Fruit fly (Drosophila melanogaster): ENCODE measurements around the gene CG2256.

The CG2256 gene

DNA sequence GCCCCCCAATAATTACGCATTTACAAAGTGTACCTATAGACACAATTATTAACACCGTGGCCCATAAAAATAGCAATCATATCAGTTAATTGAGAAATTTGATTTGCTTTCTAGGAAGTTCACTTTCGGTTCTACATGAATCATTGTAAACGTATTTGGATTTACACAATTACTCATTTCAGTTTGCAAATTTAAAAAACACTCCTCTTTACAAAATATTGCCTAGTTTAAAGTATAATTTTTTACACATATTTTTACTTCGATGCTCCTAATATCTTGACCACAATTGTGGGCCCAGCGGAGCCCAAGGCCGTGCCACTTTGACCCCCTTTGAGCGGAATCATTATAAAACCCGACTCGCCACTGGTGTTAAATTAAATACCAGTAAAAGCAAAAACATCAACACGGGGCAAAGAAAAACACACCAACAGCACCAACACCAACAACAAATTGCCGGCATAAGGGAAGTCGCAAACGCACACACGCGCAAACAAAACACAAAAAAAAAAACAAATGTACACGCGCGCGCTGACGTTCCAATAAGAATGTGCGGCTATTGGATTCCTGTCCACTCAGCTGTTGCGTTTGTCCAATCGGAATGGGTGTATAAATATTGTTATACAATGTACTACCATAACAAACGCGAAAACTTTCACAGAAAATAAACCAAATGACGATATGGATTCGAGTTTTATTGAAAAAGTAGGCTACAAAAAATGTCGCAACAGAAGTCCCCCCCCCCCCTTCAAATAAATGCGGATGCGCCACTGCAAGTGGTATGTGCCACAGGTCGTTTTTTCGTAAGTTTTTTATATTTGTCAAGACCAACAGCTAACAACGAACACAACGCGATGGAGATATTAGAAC is 27.7 kb upstream of the CG2256 start:
- TF ChIP-seq psq (optimal IDR thresholded peaks at IDR 0.05) (no peak), h (optimal IDR thresholded peaks at IDR 0.05) (no peak), insv (optimal IDR thresholded peaks at IDR 0.05) (no peak), Myc (optimal IDR thresholded peaks at IDR 0.05) (no peak), ttk (optimal IDR thresholded peaks at IDR 0.05) (no peak), Sin3A (optimal IDR thresholded peaks at IDR 0.05) (no peak)

DNA sequence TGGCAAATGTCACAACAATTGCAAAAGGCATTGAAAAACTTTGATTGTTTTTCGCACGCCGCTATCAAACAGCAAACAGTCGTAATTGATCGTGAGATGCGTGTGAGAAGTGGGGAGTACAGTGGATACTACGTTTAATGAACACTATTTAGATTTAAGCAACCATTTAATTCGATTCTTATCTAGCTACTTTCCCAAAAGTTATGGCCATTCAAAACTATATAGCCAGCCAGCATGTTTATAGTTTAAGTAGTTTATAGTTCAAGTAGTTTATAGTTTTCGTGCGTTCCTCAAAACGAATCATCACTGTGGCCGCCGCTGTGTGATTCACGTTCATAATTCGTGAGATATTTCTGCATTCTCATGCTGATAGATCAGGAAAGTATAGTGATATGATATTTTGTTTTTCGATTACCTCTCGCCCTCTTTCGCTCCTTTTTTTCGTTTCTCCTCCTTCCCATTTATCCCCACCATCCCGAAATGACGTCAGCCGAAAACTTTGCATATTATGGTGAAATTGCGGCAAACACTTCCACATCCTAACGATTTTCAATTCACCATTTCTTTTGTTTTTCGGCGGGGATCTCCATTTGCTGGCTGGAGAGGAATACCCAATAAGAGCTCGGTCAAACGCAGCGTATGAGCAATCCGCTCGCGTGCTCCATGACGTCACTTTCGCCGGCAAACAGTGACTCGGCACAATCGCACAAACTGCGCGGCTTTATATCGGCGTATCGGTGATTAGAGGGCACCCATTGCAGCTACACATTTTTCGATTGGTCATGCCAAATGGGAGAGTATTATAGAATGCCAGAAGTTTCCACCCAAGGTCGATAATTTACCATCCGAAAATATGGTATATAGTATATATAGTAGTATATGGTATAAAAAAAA is 26.6 kb upstream of the CG2256 start:
- TF ChIP-seq Sin3A (optimal IDR thresholded peaks at IDR 0.05), result no peak
- TF ChIP-seq psq (optimal IDR thresholded peaks at IDR 0.05), result no peak
- TF ChIP-seq h (optimal IDR thresholded peaks at IDR 0.05), result no peak
- no peak for TF ChIP-seq ttk (optimal IDR thresholded peaks at IDR 0.05)
- no peak for TF ChIP-seq Myc (optimal IDR thresholded peaks at IDR 0.05)
- TF ChIP-seq insv (optimal IDR thresholded peaks at IDR 0.05), result no peak

DNA sequence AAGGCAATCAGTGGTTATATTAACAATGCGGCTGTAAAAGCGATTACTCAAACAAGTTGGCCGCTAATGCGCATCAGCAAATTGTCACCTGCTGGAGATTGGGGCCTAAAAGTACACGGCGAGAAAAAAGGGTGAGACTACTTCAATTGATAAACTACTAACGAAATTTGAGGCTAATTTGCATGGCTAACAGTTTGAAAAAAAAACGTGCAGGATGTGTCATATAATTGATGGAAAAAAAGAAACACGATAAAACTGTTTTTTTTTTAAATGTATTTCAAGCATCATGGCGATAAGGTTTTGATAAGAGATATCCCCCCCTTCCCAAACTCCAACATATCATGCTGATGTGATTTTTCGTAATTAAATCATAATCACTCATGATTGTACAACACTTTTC is 25.7 kb upstream of the CG2256 start:
- TF ChIP-seq insv (optimal IDR thresholded peaks at IDR 0.05) (no peak), psq (optimal IDR thresholded peaks at IDR 0.05) (no peak), h (optimal IDR thresholded peaks at IDR 0.05) (no peak), Sin3A (optimal IDR thresholded peaks at IDR 0.05) (no peak), Myc (optimal IDR thresholded peaks at IDR 0.05) (no peak)

DNA sequence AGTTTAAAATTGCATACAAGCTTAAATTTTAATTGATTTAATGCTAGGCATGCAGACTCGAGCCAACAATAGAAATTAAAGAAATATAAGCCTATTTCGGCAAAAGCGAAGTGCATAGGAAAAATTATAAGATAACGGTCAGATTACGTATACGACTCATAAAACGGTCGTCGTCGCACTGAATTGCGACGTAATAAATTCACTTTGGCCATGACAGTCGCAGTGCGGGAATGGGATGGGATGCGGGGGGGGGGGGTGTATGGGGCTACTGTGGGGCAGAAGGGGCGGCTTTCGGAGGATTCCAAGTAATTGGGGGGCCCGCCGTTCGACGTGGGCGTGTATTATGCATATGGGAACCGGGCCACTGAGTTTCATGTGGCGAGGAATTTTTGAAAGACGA is 24.0 kb upstream of the CG2256 start:
- TF ChIP-seq ttk (optimal IDR thresholded peaks at IDR 0.05) (no peak), psq (optimal IDR thresholded peaks at IDR 0.05) (no peak), Sin3A (optimal IDR thresholded peaks at IDR 0.05) (no peak), insv (optimal IDR thresholded peaks at IDR 0.05) (no peak), h (optimal IDR thresholded peaks at IDR 0.05) (no peak), Myc (optimal IDR thresholded peaks at IDR 0.05) (no peak)

DNA sequence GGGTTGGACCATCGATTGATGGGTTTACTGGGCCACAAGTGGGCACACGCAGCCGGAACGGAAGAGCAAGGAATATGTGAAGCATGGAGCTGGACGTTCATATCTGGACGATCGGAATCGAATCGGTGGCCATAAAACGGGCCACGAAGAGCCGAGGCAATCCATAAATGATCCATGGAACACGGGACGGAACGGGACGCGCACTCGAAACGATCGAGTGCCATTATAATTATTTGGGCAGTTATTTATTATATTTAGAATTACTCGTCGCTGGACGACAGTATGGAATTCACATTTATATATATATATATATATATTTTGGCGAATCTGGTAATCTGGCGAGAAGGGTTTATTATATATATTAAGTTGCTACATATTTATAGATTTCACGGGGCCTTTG is 20.9 kb upstream of the CG2256 start:
- TF ChIP-seq insv (optimal IDR thresholded peaks at IDR 0.05) (no peak), psq (optimal IDR thresholded peaks at IDR 0.05) (no peak), h (optimal IDR thresholded peaks at IDR 0.05) (no peak), Sin3A (optimal IDR thresholded peaks at IDR 0.05) (no peak), ttk (optimal IDR thresholded peaks at IDR 0.05) (no peak), Myc (optimal IDR thresholded peaks at IDR 0.05) (no peak)

DNA sequence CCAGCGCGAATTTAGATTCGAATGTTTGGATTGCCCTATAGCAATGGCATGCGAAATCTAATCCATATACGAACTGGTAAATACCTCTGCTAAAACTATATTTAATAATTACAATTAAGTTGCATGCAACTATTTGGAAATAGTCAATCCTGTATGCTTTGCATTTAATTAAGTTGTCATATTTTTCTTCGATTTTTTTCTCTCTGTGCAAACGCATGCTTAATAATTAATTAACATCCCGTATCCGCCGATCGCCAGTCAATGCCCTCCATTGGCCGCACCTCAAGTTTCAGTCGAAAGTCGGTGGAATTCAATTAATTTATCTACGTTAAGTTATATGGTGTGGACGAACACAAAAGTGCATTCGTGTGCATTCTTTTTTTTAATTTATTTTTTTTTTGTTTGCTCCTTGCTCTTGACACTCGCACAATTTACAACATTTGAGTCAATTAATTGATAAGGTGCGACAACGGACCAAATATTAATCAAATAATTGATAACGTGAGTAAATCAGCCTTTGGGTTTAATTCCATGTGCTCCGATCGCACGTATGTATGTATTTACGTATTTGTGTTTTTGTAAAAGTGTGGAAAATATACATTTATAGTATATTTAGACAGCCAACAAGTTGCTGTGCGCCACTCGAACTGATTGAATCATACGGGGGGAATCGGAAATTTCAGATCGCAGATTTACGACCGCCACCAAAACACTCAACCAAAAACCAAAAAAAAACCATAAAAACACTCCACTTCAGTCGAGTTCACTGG is 19.5 kb upstream of the CG2256 start:
- no peak for TF ChIP-seq insv (optimal IDR thresholded peaks at IDR 0.05)
- TF ChIP-seq h (optimal IDR thresholded peaks at IDR 0.05), result no peak
- no peak for TF ChIP-seq ttk (optimal IDR thresholded peaks at IDR 0.05)
- no peak for TF ChIP-seq psq (optimal IDR thresholded peaks at IDR 0.05)
- TF ChIP-seq Sin3A (optimal IDR thresholded peaks at IDR 0.05), result no peak
- no peak for TF ChIP-seq Myc (optimal IDR thresholded peaks at IDR 0.05)

DNA sequence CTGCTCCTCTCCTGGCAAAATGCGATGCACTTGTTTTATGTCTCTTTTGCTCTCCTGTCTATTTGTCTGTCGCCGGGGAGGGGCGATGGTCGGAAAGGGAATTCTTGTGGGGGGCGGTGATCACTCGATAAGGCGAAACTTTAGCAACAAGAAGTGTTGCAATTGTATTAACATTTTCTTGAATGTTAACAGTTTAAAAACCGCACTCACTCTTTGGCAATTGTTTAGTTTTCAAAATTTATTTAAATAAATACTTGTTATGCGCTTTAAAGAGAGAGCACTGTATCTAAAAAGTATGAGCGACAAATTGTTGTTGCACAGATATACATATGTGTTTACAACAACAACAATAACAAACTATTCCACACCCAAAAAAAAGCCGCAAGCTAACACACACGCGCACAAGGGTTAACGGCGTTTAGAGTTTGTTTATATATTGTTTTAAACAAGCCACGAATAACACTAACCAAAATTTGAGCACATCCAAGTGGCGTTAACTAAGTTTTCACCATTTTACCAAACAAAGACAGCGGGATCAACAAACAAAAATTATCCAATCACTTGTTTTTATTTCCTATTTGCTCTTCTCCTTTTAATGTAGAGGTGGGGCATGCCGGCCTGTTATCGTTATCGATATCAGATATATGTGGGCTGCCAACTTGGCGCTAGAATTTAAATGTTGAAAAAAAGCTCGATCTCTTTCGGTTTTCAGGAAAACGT is 14.6 kb upstream of the CG2256 start, which contains the start of gene CG2258:
CG2258 (minus strand) TSS at position 617 of the 720 bp plus-strand sequence.
- TF ChIP-seq psq (optimal IDR thresholded peaks at IDR 0.05) (no peak), ttk (optimal IDR thresholded peaks at IDR 0.05) (no peak), Sin3A (optimal IDR thresholded peaks at IDR 0.05) (no peak), insv (optimal IDR thresholded peaks at IDR 0.05) (no peak), Myc (optimal IDR thresholded peaks at IDR 0.05) (no peak), h (optimal IDR thresholded peaks at IDR 0.05) (no peak)

DNA sequence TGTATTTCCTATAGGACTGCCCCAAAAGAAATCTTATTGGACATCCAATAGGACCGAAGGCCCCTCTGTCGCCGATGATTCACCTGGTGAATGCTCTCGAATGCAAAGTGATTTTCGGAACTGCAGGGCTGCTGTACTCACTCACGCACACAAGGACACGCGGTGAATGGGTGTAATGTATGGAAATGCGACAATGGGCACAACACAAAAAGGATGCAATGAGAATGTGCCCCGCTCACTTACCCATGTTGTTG is 13.7 kb upstream of the CG2256 start:
- no peak for TF ChIP-seq ttk (optimal IDR thresholded peaks at IDR 0.05)

DNA sequence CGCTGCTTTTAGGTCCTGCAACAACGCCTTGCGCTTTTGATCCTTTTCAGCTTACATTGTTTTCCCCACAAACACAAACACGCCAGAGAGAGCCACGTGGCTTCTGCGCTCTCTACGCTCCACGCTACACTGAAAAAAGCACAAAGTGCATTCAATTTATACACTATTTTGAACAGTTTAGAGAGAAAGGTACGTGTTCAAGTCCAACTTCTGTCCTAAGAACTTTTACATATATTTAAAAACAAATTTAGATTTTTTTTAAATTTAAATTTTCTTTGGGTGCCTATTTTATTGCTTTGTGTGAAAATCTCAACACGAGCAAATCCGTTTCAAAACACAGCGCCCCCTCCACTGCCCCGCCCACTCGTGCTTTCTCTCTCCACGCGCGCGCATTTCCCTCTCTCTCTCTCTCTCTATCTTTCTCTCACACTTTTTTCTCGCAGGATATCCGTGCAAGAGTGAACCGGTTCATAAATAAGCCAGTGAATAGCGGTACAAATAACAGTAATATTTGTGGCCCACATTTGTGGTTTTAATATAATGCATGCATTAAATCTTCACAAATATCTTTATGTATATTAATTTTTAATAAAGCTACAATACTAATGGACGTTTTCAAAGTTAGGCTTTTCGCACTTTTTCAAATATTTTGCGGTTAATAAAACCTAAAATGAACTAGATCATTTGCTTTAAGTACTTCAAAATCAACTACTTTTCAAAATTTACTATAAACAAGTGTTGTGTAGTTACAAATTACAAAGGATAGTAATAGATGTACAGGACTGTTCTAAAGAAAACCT is 13.2 kb upstream of the CG2256 start:
- no peak for TF ChIP-seq Myc (optimal IDR thresholded peaks at IDR 0.05)
- TF ChIP-seq psq (optimal IDR thresholded peaks at IDR 0.05), result no peak
- TF ChIP-seq Sin3A (optimal IDR thresholded peaks at IDR 0.05), result no peak
- no peak for TF ChIP-seq h (optimal IDR thresholded peaks at IDR 0.05)
- no peak for TF ChIP-seq ttk (optimal IDR thresholded peaks at IDR 0.05)

DNA sequence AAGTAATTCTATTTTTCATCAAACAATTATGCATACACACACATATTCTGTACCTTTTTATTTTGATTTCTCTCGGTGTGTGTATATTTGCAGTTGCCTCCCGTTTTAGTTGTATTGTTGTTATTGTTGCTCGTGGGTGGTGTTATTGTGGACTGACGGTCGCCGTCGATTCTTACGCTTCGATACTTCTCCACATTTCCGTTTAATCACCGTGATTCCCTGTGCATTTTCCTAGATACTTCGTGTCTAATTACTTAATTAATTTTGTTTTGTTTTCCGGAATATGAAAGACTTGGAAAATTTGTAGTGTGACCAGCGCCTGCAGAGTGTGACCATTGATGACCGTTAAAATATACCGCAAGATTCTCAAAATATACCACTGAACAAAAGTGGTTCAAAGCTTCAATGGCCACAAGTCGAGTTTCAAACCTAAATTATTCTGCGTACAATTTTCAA is 6.7 kb upstream of the CG2256 start, which contains the start of gene UbcE2H:
UbcE2H (minus strand) TSS at position 343 of the 456 bp plus-strand sequence.
- TF ChIP-seq Myc (optimal IDR thresholded peaks at IDR 0.05), result no peak
- no peak for TF ChIP-seq ttk (optimal IDR thresholded peaks at IDR 0.05)
- no peak for TF ChIP-seq Sin3A (optimal IDR thresholded peaks at IDR 0.05)
- no peak for TF ChIP-seq h (optimal IDR thresholded peaks at IDR 0.05)
- no peak for TF ChIP-seq insv (optimal IDR thresholded peaks at IDR 0.05)
- no peak for TF ChIP-seq psq (optimal IDR thresholded peaks at IDR 0.05)

Data from Kc167 (cell line).